Worm (Caenorhabditis elegans): ENCODE data around the gene tag-196.
A peak's percentile ranks its signal among the peaks of the same experiment; 100 is the strongest.

DNA sequence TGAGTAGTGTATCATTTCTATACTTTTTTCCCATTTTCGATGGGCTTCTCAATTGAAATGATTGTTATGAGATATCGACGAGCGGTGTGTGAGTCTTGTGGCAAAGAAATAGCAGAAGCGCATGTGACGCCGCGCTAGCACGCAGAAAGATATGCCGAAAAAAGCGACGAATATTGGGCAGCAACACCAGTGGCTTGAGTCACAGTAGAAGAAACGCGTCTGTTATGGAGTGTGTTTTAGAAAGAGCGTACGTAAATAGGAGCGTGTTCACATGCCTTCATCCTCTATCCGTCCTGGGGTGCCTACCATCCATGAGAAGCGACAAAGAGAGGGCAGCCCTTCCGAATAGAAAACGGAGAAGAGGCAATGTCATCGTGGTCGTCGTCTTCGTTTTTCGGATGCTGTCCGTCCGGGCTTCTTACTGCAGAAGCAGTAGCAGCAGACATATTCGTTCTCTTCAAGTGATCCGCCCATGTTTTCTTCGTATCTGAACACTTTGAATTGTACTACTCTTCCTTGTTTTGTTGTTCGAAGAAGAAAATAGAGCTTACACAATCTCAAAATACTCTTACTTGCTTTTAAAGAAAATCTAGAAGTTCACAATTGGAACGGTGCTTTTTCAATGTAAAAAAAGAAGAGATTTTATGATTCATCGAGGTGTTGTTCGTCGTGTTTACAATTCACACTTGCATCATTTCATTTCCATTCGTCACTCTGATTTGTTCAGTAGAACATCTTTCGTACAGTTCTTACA is 15.2 kb downstream of the tag-196 start:
- TF ChIP-seq B0310.2 (tag; optimal IDR thresholded peaks at IDR 0.05), result peak; percentile 28
- no peak for TF ChIP-seq F13C5.2 (tag; optimal IDR thresholded peaks at IDR 0.05)
- TF ChIP-seq tbx-11 (GFP tag; IDR thresholded peaks at IDR 0.05), result no peak
- TF ChIP-seq hnd-1 (tag; optimal IDR thresholded peaks at IDR 0.05), result no peak
- TF ChIP-seq hmg-4 (GFP tag; optimal IDR thresholded peaks at IDR 0.05), result no peak
- no peak for TF ChIP-seq ama-1 (optimal IDR thresholded peaks at IDR 0.05)
- no peak for TF ChIP-seq scrt-1 (GFP tag; IDR thresholded peaks at IDR 0.05)
- no peak for TF ChIP-seq tra-4 (tag; optimal IDR thresholded peaks at IDR 0.05)
- no peak for TF ChIP-seq flt-1 (GFP tag; IDR thresholded peaks at IDR 0.05)
